Worm (Caenorhabditis elegans) whole organism, young adult: Measurements from ENCODE around the gene C18H7.6.

Source experiments
- B0261.1 ChIP-seq: sonication (generic microtip); optimal IDR thresholded peaks from 2 replicates; lab custom pipeline; 2016; ENCODE audit warnings: mild to moderate bottlenecking, missing genetic modification characterization, moderate library complexity, missing compliant biosample characterization
- B0336.3 ChIP-seq: fragments of 200-800 bp; sonication (Bioruptor generic); IDR thresholded peaks from 2 replicates; pipeline ENCODE4 v1.3.6; 2022; ENCODE audit warnings: missing genetic modification characterization, missing compliant biosample characterization
- K11D2.4 ChIP-seq: fragments of 200-800 bp; sonication (Bioruptor generic); IDR thresholded peaks from 2 replicates; pipeline ENCODE4 v1.3.6; 2022; ENCODE audit warnings: missing genetic modification reagents, missing genetic modification characterization, missing compliant biosample characterization
- Y53G8AR.9 ChIP-seq: fragments of 200-800 bp; sonication (Bioruptor generic); conservative IDR thresholded peaks from 2 replicates; pipeline ENCODE4 v1.3.6; 2022; ENCODE audit warnings: missing genetic modification reagents, missing genetic modification characterization, missing compliant biosample characterization
- aptf-2 ChIP-seq: fragments of 200-800 bp; sonication (Bioruptor generic); conservative IDR thresholded peaks from 2 replicates; pipeline ENCODE4 v1.3.6; 2022; ENCODE audit warnings: missing genetic modification reagents, missing genetic modification characterization, missing compliant biosample characterization
- aptf-3 ChIP-seq: fragments of 200-800 bp; sonication (Bioruptor generic); IDR thresholded peaks from 2 replicates; pipeline ENCODE4 v1.3.6; 2022; ENCODE audit warnings: missing genetic modification characterization, missing compliant biosample characterization
- attf-5 ChIP-seq: fragments of 200-800 bp; sonication (Bioruptor generic); optimal IDR thresholded peaks from 2 replicates; lab custom pipeline; 2018; ENCODE audit warnings: mild to moderate bottlenecking, missing genetic modification characterization, missing compliant biosample characterization
- ceh-27 ChIP-seq: fragments of 200-800 bp; sonication (Bioruptor generic); optimal IDR thresholded peaks from 2 replicates; lab custom pipeline; 2018; ENCODE audit warnings: mild to moderate bottlenecking, missing genetic modification characterization, moderate library complexity, missing compliant biosample characterization
- ekl-4 ChIP-seq: fragments of 200-800 bp; sonication (Bioruptor generic); IDR thresholded peaks from 2 replicates; pipeline ENCODE4 v1.3.6; 2022; ENCODE audit warnings: missing genetic modification reagents, missing genetic modification characterization, missing compliant biosample characterization
- ets-4 ChIP-seq: fragments of 200-800 bp; sonication (Bioruptor generic); optimal IDR thresholded peaks from 2 replicates; lab custom pipeline; 2018; ENCODE audit warnings: mild to moderate bottlenecking, missing genetic modification characterization, missing compliant biosample characterization
- madf-6 ChIP-seq: fragments of 200-800 bp; sonication (Bioruptor generic); IDR thresholded peaks from 2 replicates; pipeline ENCODE4 v1.3.6; 2022; ENCODE audit warnings: missing genetic modification reagents, missing genetic modification characterization, missing compliant biosample characterization
- pha-4 ChIP-seq: fragments of 150-350 bp; sonication (generic microtip); optimal IDR thresholded peaks from 2 replicates; lab custom pipeline; 2014; ENCODE audit warnings: missing biosample characterization, missing genetic modification reagents, missing genetic modification characterization
- snpc-3.4 ChIP-seq: sonication (generic microtip); optimal IDR thresholded peaks from 2 replicates; lab custom pipeline; 2017; ENCODE audit warnings: missing genetic modification characterization, mild to moderate bottlenecking, missing compliant biosample characterization, antibody characterized with exemption, moderate library complexity, missing genotype, missing genetic modification reagents
- snpc-4 ChIP-seq, 5 experiments: fragments of 150-350 bp in 1 of 5; sonication (generic microtip) in 4 of 5; optimal IDR thresholded peaks; 2 replicates each; lab custom pipeline; 2014 to 2018; ENCODE audit warnings: missing genetic modification characterization in 5 of 5, missing biosample characterization in 3 of 5, antibody characterized with exemption in 2 of 5, mild to moderate bottlenecking in 2 of 5, missing compliant biosample characterization in 2 of 5, missing genotype in 2 of 5, moderate library complexity in 2 of 5, missing genetic modification reagents in 1 of 5

DNA sequence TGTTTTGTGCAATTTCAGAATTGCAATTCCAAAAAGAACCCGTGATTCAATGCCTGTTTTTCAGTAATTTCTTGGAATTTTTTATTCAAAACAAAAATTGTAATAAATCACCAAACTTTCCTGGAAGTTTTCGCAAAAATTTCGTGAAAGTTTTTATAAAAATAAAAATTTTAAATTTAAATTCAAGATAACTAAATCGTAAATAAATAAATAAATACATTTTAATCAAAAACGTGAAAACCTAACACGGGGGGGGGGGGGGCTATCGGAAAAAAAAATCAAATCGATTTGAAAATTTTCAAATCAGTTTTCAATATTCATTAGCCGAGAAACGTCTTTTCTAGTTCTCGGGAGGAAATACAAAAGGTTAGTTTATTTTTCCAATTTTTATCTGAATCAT is 744 bp upstream of the C18H7.6 start, which contains the start of gene C18H7.4:
- TF ChIP-seq aptf-3 (GFP tag; lab: Robert Waterston, UW) (no peak), pha-4 (tag; lab: Kevin White, UChicago) (no peak), ekl-4 (no peak), K11D2.4 (GFP tag; lab: Robert Waterston, UW) (no peak), aptf-2 (no peak), B0336.3 (GFP tag; lab: Robert Waterston, UW) (no peak), madf-6 (GFP tag; lab: Robert Waterston, UW) (no peak), ets-4 (GFP tag; lab: Kevin White, UChicago) (no peak), snpc-3.4 (tag; lab: Kevin White, UChicago) (no peak), attf-5 (no peak), Y53G8AR.9 (GFP tag; lab: Robert Waterston, UW) (no peak), B0261.1 (tag; lab: Kevin White, UChicago) (no peak), ceh-27 (no peak), snpc-4 (GFP tag; optimal IDR thresholded peaks at IDR 0.05; lab: Kevin White, UChicago) (no peak), snpc-4 (tag; optimal IDR thresholded peaks at IDR 0.05; lab: Kevin White, UChicago) (no peak)
